Worm (Caenorhabditis elegans): ENCODE results near the gene sre-53.

The sre-53 gene

ce11 chrII:12323305-12323704 lies at the start of gene sre-53:
TSS of gene sre-53 (minus strand) at chrII:12323405.
- TF ChIP-seq nhr-11 (tag; optimal IDR thresholded peaks at IDR 0.05) (no peak), zag-1 (tag; optimal IDR thresholded peaks at IDR 0.05) (no peak), ztf-4 (tag; optimal IDR thresholded peaks at IDR 0.05) (no peak), tbx-2 (tag; optimal IDR thresholded peaks at IDR 0.05) (no peak), lsy-12 (tag; optimal IDR thresholded peaks at IDR 0.05) (no peak), fos-1 (tag; optimal IDR thresholded peaks at IDR 0.05) (no peak), lin-15B (tag; optimal IDR thresholded peaks at IDR 0.05) (no peak), nhr-43 (tag; optimal IDR thresholded peaks at IDR 0.05; ENCODE audit: poor library complexity, severe bottlenecking) (no peak), nhr-76 (tag; optimal IDR thresholded peaks at IDR 0.05) (no peak), aly-2 (tag; optimal IDR thresholded peaks at IDR 0.05) (no peak), lin-39 (tag; optimal IDR thresholded peaks at IDR 0.05) (no peak), hmg-11 (tag; optimal IDR thresholded peaks at IDR 0.05) (no peak), R02D3.7 (tag; optimal IDR thresholded peaks at IDR 0.05) (no peak), nhr-25 (tag; optimal IDR thresholded peaks at IDR 0.05) (no peak)

ce11 chrII:12369202-12369601 lies 46.0 kb upstream of the sre-53 start:
- no peak for TF ChIP-seq nhr-28 (tag; optimal IDR thresholded peaks at IDR 0.05)
- TF ChIP-seq nhr-11 (tag; optimal IDR thresholded peaks at IDR 0.05): no peak
- no peak for TF ChIP-seq nhr-76 (tag; optimal IDR thresholded peaks at IDR 0.05)
- no peak for TF ChIP-seq nhr-25 (tag; optimal IDR thresholded peaks at IDR 0.05)

ce11 chrII:12362262-12362661 lies 39.1 kb upstream of the sre-53 start:
- TF ChIP-seq tbx-2 (tag; optimal IDR thresholded peaks at IDR 0.05) (no peak), skn-1 (tag; optimal IDR thresholded peaks at IDR 0.05) (no peak), nhr-43 (tag; optimal IDR thresholded peaks at IDR 0.05; ENCODE audit: poor library complexity, severe bottlenecking) (no peak), eor-1 (tag; optimal IDR thresholded peaks at IDR 0.05) (no peak), ama-1 (optimal IDR thresholded peaks at IDR 0.05) (no peak), snpc-4 (tag; optimal IDR thresholded peaks at IDR 0.05) (no peak), nhr-11 (tag; optimal IDR thresholded peaks at IDR 0.05) (no peak), ceh-82 (tag; optimal IDR thresholded peaks at IDR 0.05) (no peak), elt-1 (tag; optimal IDR thresholded peaks at IDR 0.05) (no peak), nhr-25 (tag; optimal IDR thresholded peaks at IDR 0.05) (no peak), ceh-28 (tag; optimal IDR thresholded peaks at IDR 0.05) (no peak), ztf-11 (tag; optimal IDR thresholded peaks at IDR 0.05) (no peak), fos-1 (tag; optimal IDR thresholded peaks at IDR 0.05) (no peak), lin-15B (tag; optimal IDR thresholded peaks at IDR 0.05) (no peak), egl-27 (tag; optimal IDR thresholded peaks at IDR 0.05) (no peak), zag-1 (tag; optimal IDR thresholded peaks at IDR 0.05) (no peak), ZK546.5 (tag; optimal IDR thresholded peaks at IDR 0.05) (no peak), jun-1 (tag; optimal IDR thresholded peaks at IDR 0.05) (no peak), egl-5 (tag; optimal IDR thresholded peaks at IDR 0.05) (no peak), hmg-11 (tag; optimal IDR thresholded peaks at IDR 0.05) (no peak)

- TF ChIP-seq ama-1 (optimal IDR thresholded peaks at IDR 0.05) (no peak), lsy-12 (tag; optimal IDR thresholded peaks at IDR 0.05) (no peak), ztf-4 (tag; optimal IDR thresholded peaks at IDR 0.05) (no peak)
These were observed 30.6 kb upstream of the sre-53 start for ce11 chrII:12353816-12354215.

- TF ChIP-seq ceh-16 (tag; optimal IDR thresholded peaks at IDR 0.05): no peak
These were observed 29.9 kb upstream of the sre-53 start for ce11 chrII:12353104-12353503.

ce11 chrII:12352115-12352514 lies 28.9 kb upstream of the sre-53 start, which contains the start of gene ras-1:
TSS of gene ras-1 (minus strand) at chrII:12352243.
- TF ChIP-seq lsy-12 (tag; optimal IDR thresholded peaks at IDR 0.05): no peak
- TF ChIP-seq pha-4 (tag; optimal IDR thresholded peaks at IDR 0.05): peak; percentile 41
- TF ChIP-seq elt-2 (tag; optimal IDR thresholded peaks at IDR 0.05): peak; percentile 51
- peak; percentile 26 for TF ChIP-seq nfya-1 (tag; optimal IDR thresholded peaks at IDR 0.05; ENCODE audit: insufficient read depth)

ce11 chrII:12350737-12351275 lies 27.6 kb upstream of the sre-53 start:
- TF ChIP-seq nhr-25 (tag; optimal IDR thresholded peaks at IDR 0.05): peak; percentile 23
- no peak for TF ChIP-seq tbx-2 (tag; optimal IDR thresholded peaks at IDR 0.05)
- peak; percentile 2 for TF ChIP-seq pha-4 (tag; optimal IDR thresholded peaks at IDR 0.05)
- no peak for TF ChIP-seq R02D3.7 (tag; optimal IDR thresholded peaks at IDR 0.05)
- TF ChIP-seq unc-39 (tag; optimal IDR thresholded peaks at IDR 0.05): no peak
- peak; percentile 20 for TF ChIP-seq nfya-1 (tag; optimal IDR thresholded peaks at IDR 0.05; ENCODE audit: insufficient read depth)
- no peak for TF ChIP-seq skn-1 (tag; optimal IDR thresholded peaks at IDR 0.05)
